Worm (Caenorhabditis elegans): ENCODE data around the gene Y71H2B.4.
A peak's percentile ranks its signal among the peaks of the same experiment; 100 is the strongest.

The Y71H2B.4 gene

ce11 chrIII:2578993-2579392 lies 39.8 kb upstream of the Y71H2B.4 start, which contains the start of gene Y71H2B.8:
TSS of gene Y71H2B.8 (plus strand) at chrIII:2579293.
- TF ChIP-seq ztf-11 (tag; optimal IDR thresholded peaks at IDR 0.05), result no peak
- no peak for TF ChIP-seq snpc-4 (tag; optimal IDR thresholded peaks at IDR 0.05)
- no peak for TF ChIP-seq R02D3.7 (tag; optimal IDR thresholded peaks at IDR 0.05)
- no peak for TF ChIP-seq ceh-82 (tag; optimal IDR thresholded peaks at IDR 0.05)
- TF ChIP-seq skn-1 (tag; optimal IDR thresholded peaks at IDR 0.05), result no peak
- no peak for TF ChIP-seq pha-4 (tag; optimal IDR thresholded peaks at IDR 0.05)
- no peak for TF ChIP-seq elt-1 (tag; optimal IDR thresholded peaks at IDR 0.05)
- TF ChIP-seq ceh-28 (tag; optimal IDR thresholded peaks at IDR 0.05), result no peak

- TF ChIP-seq elt-2 (tag; optimal IDR thresholded peaks at IDR 0.05), result peak; percentile 77
- TF ChIP-seq pha-4 (tag; optimal IDR thresholded peaks at IDR 0.05), result peak; percentile 44
- no peak for TF ChIP-seq hmg-11 (tag; optimal IDR thresholded peaks at IDR 0.05)
- TF ChIP-seq aly-2 (tag; optimal IDR thresholded peaks at IDR 0.05), result no peak
- peak; percentile 22 for TF ChIP-seq ceh-28 (tag; optimal IDR thresholded peaks at IDR 0.05)
- peak; percentile 25 for TF ChIP-seq pqm-1 (tag; optimal IDR thresholded peaks at IDR 0.05)
- no peak for TF ChIP-seq snpc-4 (tag; optimal IDR thresholded peaks at IDR 0.05)
- TF ChIP-seq nhr-25 (tag; optimal IDR thresholded peaks at IDR 0.05), result no peak
- no peak for TF ChIP-seq nhr-67 (tag; optimal IDR thresholded peaks at IDR 0.05)
- TF ChIP-seq nhr-28 (tag; optimal IDR thresholded peaks at IDR 0.05), result no peak
- no peak for TF ChIP-seq egl-5 (tag; optimal IDR thresholded peaks at IDR 0.05)
- no peak for TF ChIP-seq mdl-1 (tag; optimal IDR thresholded peaks at IDR 0.05)
Observed at ce11 chrIII:2586193-2586592, 32.6 kb upstream of the Y71H2B.4 start, which contains the start of gene gpa-17. TSS of gene gpa-17 (plus strand) at chrIII:2586555.

- TF ChIP-seq ceh-82 (tag; optimal IDR thresholded peaks at IDR 0.05) (peak; percentile 77), lin-39 (tag; optimal IDR thresholded peaks at IDR 0.05) (peak; percentile 83), nhr-12 (tag; optimal IDR thresholded peaks at IDR 0.05) (no peak), elt-2 (tag; optimal IDR thresholded peaks at IDR 0.05) (peak; percentile 51), ceh-16 (tag; optimal IDR thresholded peaks at IDR 0.05) (no peak), nhr-237 (tag; optimal IDR thresholded peaks at IDR 0.05) (no peak), egl-5 (tag; optimal IDR thresholded peaks at IDR 0.05) (peak; percentile 88), hmg-11 (tag; optimal IDR thresholded peaks at IDR 0.05) (peak; percentile 96), zag-1 (tag; optimal IDR thresholded peaks at IDR 0.05) (no peak), nhr-43 (tag; optimal IDR thresholded peaks at IDR 0.05; ENCODE audit: poor library complexity, severe bottlenecking) (no peak), ceh-28 (tag; optimal IDR thresholded peaks at IDR 0.05) (peak; percentile 86), pqm-1 (tag; optimal IDR thresholded peaks at IDR 0.05) (peak; percentile 37), sea-2 (GFP tag; optimal IDR thresholded peaks at IDR 0.05) (peak; percentile 90), nhr-23 (tag; optimal IDR thresholded peaks at IDR 0.05) (peak; percentile 96), nhr-25 (tag; optimal IDR thresholded peaks at IDR 0.05) (peak; percentile 61), skn-1 (tag; optimal IDR thresholded peaks at IDR 0.05) (peak; percentile 12), nhr-76 (tag; optimal IDR thresholded peaks at IDR 0.05) (peak; percentile 5), tbx-2 (tag; optimal IDR thresholded peaks at IDR 0.05) (peak; percentile 93), ama-1 (optimal IDR thresholded peaks at IDR 0.05) (peak; percentile 21), pha-4 (tag; optimal IDR thresholded peaks at IDR 0.05) (peak; percentile 96), R02D3.7 (tag; optimal IDR thresholded peaks at IDR 0.05) (peak; percentile 86), aly-2 (tag; optimal IDR thresholded peaks at IDR 0.05) (peak; percentile 9), jun-1 (tag; optimal IDR thresholded peaks at IDR 0.05) (peak; percentile 28), elt-1 (tag; optimal IDR thresholded peaks at IDR 0.05) (peak; percentile 42), fkh-2 (tag; optimal IDR thresholded peaks at IDR 0.05) (no peak), ceh-9 (tag; optimal IDR thresholded peaks at IDR 0.05) (no peak), fkh-10 (GFP tag; optimal IDR thresholded peaks at IDR 0.05) (peak; percentile 92), unc-62 (GFP tag; optimal IDR thresholded peaks at IDR 0.05) (no peak), lin-15B (tag; optimal IDR thresholded peaks at IDR 0.05) (peak; percentile 91), lsy-12 (tag; optimal IDR thresholded peaks at IDR 0.05) (no peak), nhr-77 (tag; optimal IDR thresholded peaks at IDR 0.05) (peak; percentile 62), nfya-1 (tag; optimal IDR thresholded peaks at IDR 0.05; ENCODE audit: insufficient read depth) (peak; percentile 94), nhr-28 (tag; optimal IDR thresholded peaks at IDR 0.05) (no peak), nhr-67 (tag; optimal IDR thresholded peaks at IDR 0.05) (no peak), snpc-4 (tag; optimal IDR thresholded peaks at IDR 0.05) (peak; percentile 85)
Observed at ce11 chrIII:2596984-2597454, 21.7 kb upstream of the Y71H2B.4 start, which contains the start of gene apb-1. TSS of gene apb-1 (minus strand) at chrIII:2597034.

ce11 chrIII:2597753-2598152 lies 21.0 kb upstream of the Y71H2B.4 start, which contains the start of gene mdt-19:
TSS of gene mdt-19 (plus strand) at chrIII:2598053.
- no peak for TF ChIP-seq nhr-23 (tag; optimal IDR thresholded peaks at IDR 0.05)
- TF ChIP-seq aly-2 (tag; optimal IDR thresholded peaks at IDR 0.05), result no peak
- TF ChIP-seq nhr-76 (tag; optimal IDR thresholded peaks at IDR 0.05), result no peak
